Fruit fly (Drosophila melanogaster): Measurements from ENCODE around the gene Ctps.

Gene Ctps

DNA sequence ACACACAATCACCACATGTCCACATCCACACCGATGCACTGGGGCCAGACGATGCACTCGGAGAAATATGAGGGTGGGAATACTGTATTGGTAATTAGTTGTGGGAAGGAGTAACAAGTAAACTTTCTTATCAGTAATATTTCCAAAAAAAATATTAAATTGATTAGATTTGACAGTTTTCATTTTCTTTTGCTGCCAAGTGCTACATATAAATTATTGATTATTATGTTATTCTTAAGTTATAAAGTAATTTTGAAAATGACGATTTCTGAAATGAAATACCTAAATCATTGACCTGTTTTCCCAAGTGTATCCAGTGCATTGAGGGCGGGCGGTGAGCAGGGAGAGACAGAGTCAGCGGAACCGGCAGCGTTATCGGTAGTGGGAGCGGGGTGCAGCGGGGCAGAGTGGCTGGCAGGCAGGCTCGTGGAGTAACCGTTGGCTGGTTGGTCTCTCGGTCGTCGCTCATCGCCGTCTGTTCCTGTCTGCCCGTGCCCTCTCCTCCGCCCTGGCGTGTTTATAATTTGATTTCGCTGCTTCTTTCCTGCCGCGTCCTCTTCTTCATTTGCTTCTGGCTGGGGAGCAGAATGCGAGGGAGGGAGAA, 10.2 kb downstream of the Ctps start (continued):
- TF ChIP-seq dati (GFP tag; IDR thresholded peaks at IDR 0.05) (no peak), ERR (GFP tag; optimal IDR thresholded peaks at IDR 0.05) (no peak), psq (GFP tag; optimal IDR thresholded peaks at IDR 0.05) (no peak), Oaz (GFP tag; IDR thresholded peaks at IDR 0.05) (no peak), eve (GFP tag; optimal IDR thresholded peaks at IDR 0.05) (no peak), btn (GFP tag; optimal IDR thresholded peaks at IDR 0.05) (no peak), CG7963 (GFP tag; IDR thresholded peaks at IDR 0.05; ENCODE audit: partially characterized antibody) (no peak), amos (GFP tag; IDR thresholded peaks at IDR 0.05; ENCODE audit: partially characterized antibody) (no peak), Hr3 (GFP tag; optimal IDR thresholded peaks at IDR 0.05) (peak; percentile 40), CG17385 (GFP tag; optimal IDR thresholded peaks at IDR 0.05) (peak; percentile 33), CG8089 (GFP tag; optimal IDR thresholded peaks at IDR 0.05) (no peak), CG12155 (GFP tag; optimal IDR thresholded peaks at IDR 0.05) (peak; percentile 25), ken (GFP tag; IDR thresholded peaks at IDR 0.05) (no peak), eyg (GFP tag; optimal IDR thresholded peaks at IDR 0.05) (no peak), tgo (GFP tag; IDR thresholded peaks at IDR 0.05) (peak; percentile 33; the same call in 1 of the 3 replicates), oc (tag; optimal IDR thresholded peaks at IDR 0.05) (no peak), CG1233 (GFP tag; optimal IDR thresholded peaks at IDR 0.05) (peak; percentile 24), CG1792 (GFP tag; optimal IDR thresholded peaks at IDR 0.05) (no peak), sr (GFP tag; IDR thresholded peaks at IDR 0.05) (no peak), CG3995 (GFP tag; optimal IDR thresholded peaks at IDR 0.05) (no peak), CG18476 (GFP tag; optimal IDR thresholded peaks at IDR 0.05) (peak; percentile 11), B-H2 (GFP tag; optimal IDR thresholded peaks at IDR 0.05) (no peak), CG30020 (tag; optimal IDR thresholded peaks at IDR 0.05) (peak; percentile 13), CG16863 (GFP tag; optimal IDR thresholded peaks at IDR 0.05) (no peak), CG8281 (tag; optimal IDR thresholded peaks at IDR 0.05) (no peak), Sox102F (GFP tag; optimal IDR thresholded peaks at IDR 0.05) (peak; percentile 63), CG2129 (GFP tag; IDR thresholded peaks at IDR 0.05; ENCODE audit: partially characterized antibody) (no peak), Vsx1 (GFP tag; optimal IDR thresholded peaks at IDR 0.05) (no peak), Stat92E (GFP tag; optimal IDR thresholded peaks at IDR 0.05) (no peak), PHDP (tag; optimal IDR thresholded peaks at IDR 0.05) (peak; percentile 46), CG8359 (GFP tag; optimal IDR thresholded peaks at IDR 0.05; ENCODE audit: borderline replicate concordance) (peak; percentile 3), Dp (GFP tag; optimal IDR thresholded peaks at IDR 0.05) (no peak), E2f1 (GFP tag; IDR thresholded peaks at IDR 0.05) (no peak), CG7556 (GFP tag; optimal IDR thresholded peaks at IDR 0.05) (peak; percentile 83), bsh (GFP tag; optimal IDR thresholded peaks at IDR 0.05) (peak; percentile 60 to 92), grn (GFP tag; optimal IDR thresholded peaks at IDR 0.05) (no peak), Hsf (GFP tag; optimal IDR thresholded peaks at IDR 0.05) (peak; percentile 10), sens-2 (GFP tag; IDR thresholded peaks at IDR 0.05) (no peak), jigr1 (GFP tag; IDR thresholded peaks at IDR 0.05) (no peak), CG4617 (GFP tag; optimal IDR thresholded peaks at IDR 0.05; ENCODE audit: borderline replicate concordance) (no peak), Usf (GFP tag; optimal IDR thresholded peaks at IDR 0.05) (peak; percentile 5), Atf6 (GFP tag; IDR thresholded peaks at IDR 0.05) (no peak), CG9727 (GFP tag; optimal IDR thresholded peaks at IDR 0.05) (peak; percentile 82), sim (GFP tag; IDR thresholded peaks at IDR 0.05) (no peak), CG3281 (GFP tag; optimal IDR thresholded peaks at IDR 0.05) (peak; percentile 44), sc (optimal IDR thresholded peaks at IDR 0.05) (no peak), sc (GFP tag; optimal IDR thresholded peaks at IDR 0.05) (peak; percentile 45), Dbx (GFP tag; IDR thresholded peaks at IDR 0.05) (no peak), zen2 (GFP tag; IDR thresholded peaks at IDR 0.05; ENCODE audit: partially characterized antibody) (no peak), gro (GFP tag; optimal IDR thresholded peaks at IDR 0.05) (no peak), CG12071 (GFP tag; optimal IDR thresholded peaks at IDR 0.05) (no peak)

All from whole organism, embryonic.